Worm (Caenorhabditis elegans) whole organism, L2 larva: ENCODE measurements around the gene T24C4.5.

Source experiments
- ama-1 ChIP-seq: fragments of 150-350 bp; optimal IDR thresholded peaks from 2 replicates; lab custom pipeline; 2018; ENCODE audit warnings: inconsistent platforms
- dmd-4 ChIP-seq: sonication (generic microtip); optimal IDR thresholded peaks from 2 replicates; lab custom pipeline; 2017; ENCODE audit warnings: missing biosample characterization, missing genetic modification characterization
- egl-27 ChIP-seq: sonication (generic microtip); optimal IDR thresholded peaks from 3 replicates; lab custom pipeline; 2017; ENCODE audit warnings: missing biosample characterization, missing genetic modification reagents, missing genetic modification characterization
- elt-3 ChIP-seq: sonication (generic microtip); optimal IDR thresholded peaks from 2 replicates; lab custom pipeline; 2017; ENCODE audit warnings: missing biosample characterization, missing genetic modification characterization
- fos-1 ChIP-seq: fragments of 150-350 bp; optimal IDR thresholded peaks from 2 replicates; lab custom pipeline; 2014; ENCODE audit warnings: missing biosample characterization, missing genetic modification characterization
- lin-13 ChIP-seq: fragments of 150-350 bp; optimal IDR thresholded peaks from 2 replicates; lab custom pipeline; 2014; ENCODE audit warnings: missing biosample characterization, missing genetic modification reagents, missing genetic modification characterization
- lin-39 ChIP-seq: fragments of 150-350 bp; optimal IDR thresholded peaks from 2 replicates; lab custom pipeline; 2014; ENCODE audit warnings: missing biosample characterization, missing genetic modification reagents, missing genetic modification characterization
- nhr-77 ChIP-seq: fragments of 150-350 bp; optimal IDR thresholded peaks from 2 replicates; lab custom pipeline; 2014; ENCODE audit warnings: missing biosample characterization, missing genetic modification characterization
- unc-39 ChIP-seq: fragments of 150-350 bp; optimal IDR thresholded peaks from 2 replicates; lab custom pipeline; 2014; ENCODE audit warnings: missing biosample characterization, missing genetic modification characterization
- unc-62 ChIP-seq: fragments of 150-350 bp; optimal IDR thresholded peaks from 2 replicates; lab custom pipeline; 2014; ENCODE audit warnings: missing biosample characterization, missing genetic modification reagents, missing genetic modification characterization
- ztf-1 ChIP-seq: fragments of 200-800 bp; sonication (Bioruptor generic); conservative IDR thresholded peaks from 2 replicates; pipeline ENCODE4 v1.3.6; 2022; ENCODE audit warnings: missing genetic modification characterization, missing compliant biosample characterization
- ztf-11 ChIP-seq: sonication (generic microtip); optimal IDR thresholded peaks from 2 replicates; lab custom pipeline; 2017; ENCODE audit warnings: missing biosample characterization, missing genetic modification characterization

DNA sequence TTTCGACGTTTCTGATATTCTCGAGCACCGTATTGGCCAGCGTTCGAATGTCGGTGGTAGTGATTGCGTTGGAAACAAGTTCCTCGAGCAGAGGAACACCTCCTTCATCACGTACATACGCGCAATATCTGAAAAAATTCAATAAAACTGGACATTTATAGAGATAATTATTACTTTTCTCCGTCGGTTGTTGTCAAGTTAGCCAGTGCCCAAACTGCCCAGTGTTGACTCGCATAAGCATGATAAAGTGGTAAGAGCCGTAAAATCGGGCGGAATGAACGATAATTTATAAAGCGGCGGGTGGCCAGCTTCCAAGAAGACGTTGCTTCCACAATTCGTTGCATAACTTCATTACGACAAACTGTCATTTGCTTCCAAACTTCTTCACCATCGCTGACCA, 4.1 kb upstream of the T24C4.5 start:
- TF ChIP-seq fos-1 (tag; lab: Kevin White, UChicago), result no peak
- no peak for TF ChIP-seq unc-62 (GFP tag; lab: Kevin White, UChicago)
- TF ChIP-seq egl-27 (tag; lab: Kevin White, UChicago), result no peak
- TF ChIP-seq nhr-77 (tag; lab: Kevin White, UChicago), result no peak
- no peak for TF ChIP-seq lin-39 (tag; lab: Kevin White, UChicago)
- TF ChIP-seq unc-39 (tag; lab: Kevin White, UChicago), result no peak
- TF ChIP-seq ama-1, result no peak
- TF ChIP-seq lin-13, result no peak
- no peak for TF ChIP-seq ztf-11 (tag; lab: Kevin White, UChicago)
- TF ChIP-seq dmd-4 (tag; lab: Kevin White, UChicago), result no peak
- TF ChIP-seq elt-3 (tag; lab: Kevin White, UChicago), result no peak
- no peak for TF ChIP-seq ztf-1 (GFP tag; lab: Robert Waterston, UW)
